Fruit fly (Drosophila melanogaster) whole organism, pupa: ENCODE results near the gene KLHL18.

Source experiments
- CG10348 ChIP-seq: fragments of 200-800 bp; sonication (Bioruptor generic); IDR thresholded peaks from 2 replicates; pipeline ENCODE4 v1.3.6; 2022; ENCODE audit warnings: missing biosample characterization, missing genetic modification characterization
- CG12605 ChIP-seq: fragments of 200-800 bp; sonication (Bioruptor generic); IDR thresholded peaks from 2 replicates; pipeline ENCODE4 v1.3.6; 2022; ENCODE audit warnings: missing biosample characterization, missing genetic modification characterization
- CG13204 ChIP-seq: fragments of 200-800 bp; sonication (Bioruptor generic); optimal IDR thresholded peaks from 2 replicates; lab custom pipeline; 2018; ENCODE audit warnings: missing biosample characterization, mild to moderate bottlenecking, missing genetic modification characterization, moderate library complexity
- CG14655 ChIP-seq: fragments of 200-800 bp; sonication (Bioruptor generic); optimal IDR thresholded peaks from 3 replicates; lab custom pipeline; 2017; ENCODE audit warnings: mild to moderate bottlenecking, missing biosample characterization, missing genetic modification reagents, missing genetic modification characterization
- CG15710 ChIP-seq: fragments of 200-800 bp; sonication (Bioruptor generic); optimal IDR thresholded peaks from 2 replicates; lab custom pipeline; 2018; ENCODE audit warnings: missing biosample characterization, mild to moderate bottlenecking, missing genetic modification characterization, moderate library complexity
- CG17806 ChIP-seq: fragments of 200-800 bp; sonication (Bioruptor generic); optimal IDR thresholded peaks from 2 replicates; lab custom pipeline; 2018; ENCODE audit warnings: missing biosample characterization, mild to moderate bottlenecking, missing genetic modification characterization, moderate library complexity
- CG32121 ChIP-seq: fragments of 200-800 bp; sonication (Bioruptor generic); IDR thresholded peaks from 2 replicates; pipeline ENCODE4 v1.3.6; 2022; ENCODE audit warnings: missing biosample characterization, missing genetic modification characterization
- CG34367 ChIP-seq: fragments of 200-800 bp; sonication (Bioruptor generic); optimal IDR thresholded peaks from 2 replicates; lab custom pipeline; 2018; ENCODE audit warnings: missing biosample characterization, mild to moderate bottlenecking, missing genetic modification characterization
- CG4496 ChIP-seq: fragments of 200-800 bp; sonication (Bioruptor generic); IDR thresholded peaks from 3 replicates; pipeline ENCODE4 v1.3.6; 2022; ENCODE audit warnings: missing biosample characterization, missing genetic modification characterization
- CG8159 ChIP-seq: fragments of 200-800 bp; sonication (Bioruptor generic); optimal IDR thresholded peaks from 3 replicates; lab custom pipeline; 2018; ENCODE audit warnings: missing biosample characterization, mild to moderate bottlenecking, missing genetic modification characterization, moderate library complexity
- CG8301 ChIP-seq: fragments of 200-800 bp; sonication (Bioruptor generic); optimal IDR thresholded peaks from 2 replicates; lab custom pipeline; 2018; ENCODE audit warnings: missing biosample characterization, mild to moderate bottlenecking, missing genetic modification characterization
- CG9948 ChIP-seq: fragments of 200-800 bp; sonication (Bioruptor generic); optimal IDR thresholded peaks from 2 replicates; lab custom pipeline; 2018; ENCODE audit warnings: missing biosample characterization, mild to moderate bottlenecking, missing genetic modification characterization, moderate library complexity
- D1 ChIP-seq: fragments of 200-800 bp; sonication (Bioruptor generic); optimal IDR thresholded peaks from 2 replicates; lab custom pipeline; 2018; ENCODE audit warnings: missing biosample characterization, mild to moderate bottlenecking, missing genetic modification characterization, moderate library complexity
- EcR ChIP-seq: fragments of 200-800 bp; sonication (Bioruptor generic); optimal IDR thresholded peaks from 3 replicates; lab custom pipeline; 2019; ENCODE audit warnings: missing biosample characterization, missing genetic modification characterization, mild to moderate bottlenecking, moderate library complexity, missing genetic modification reagents
- Ets98B ChIP-seq: fragments of 200-800 bp; sonication (Bioruptor generic); IDR thresholded peaks from 2 replicates; pipeline ENCODE4 v1.3.6; 2022; ENCODE audit warnings: missing biosample characterization, missing genetic modification characterization
- Pif1A ChIP-seq: fragments of 200-800 bp; sonication (Bioruptor generic); optimal IDR thresholded peaks from 3 replicates; lab custom pipeline; 2016; ENCODE audit warnings: missing biosample characterization, missing genetic modification characterization
- Pif1B ChIP-seq: fragments of 200-800 bp; sonication (Bioruptor generic); optimal IDR thresholded peaks from 3 replicates; lab custom pipeline; 2016; ENCODE audit warnings: missing biosample characterization, missing genetic modification characterization
- Snoo ChIP-seq: fragments of 200-800 bp; sonication (Bioruptor generic); optimal IDR thresholded peaks from 3 replicates; lab custom pipeline; 2017; ENCODE audit warnings: missing biosample characterization, mild to moderate bottlenecking, missing genetic modification characterization, inconsistent platforms
- fd96Ca ChIP-seq: fragments of 200-800 bp; sonication (Bioruptor generic); IDR thresholded peaks from 3 replicates; pipeline ENCODE4 v1.3.6; 2022; ENCODE audit warnings: missing biosample characterization, missing genetic modification characterization
- gl ChIP-seq: fragments of 200-800 bp; sonication (Bioruptor generic); optimal IDR thresholded peaks from 2 replicates; lab custom pipeline; 2018; ENCODE audit warnings: missing biosample characterization, mild to moderate bottlenecking, missing genetic modification characterization
- rn ChIP-seq: fragments of 200-800 bp; sonication (Bioruptor generic); IDR thresholded peaks from 2 replicates; pipeline ENCODE4 v1.3.6; 2022; ENCODE audit warnings: missing biosample characterization, missing genetic modification characterization

KLHL18 gene

DNA sequence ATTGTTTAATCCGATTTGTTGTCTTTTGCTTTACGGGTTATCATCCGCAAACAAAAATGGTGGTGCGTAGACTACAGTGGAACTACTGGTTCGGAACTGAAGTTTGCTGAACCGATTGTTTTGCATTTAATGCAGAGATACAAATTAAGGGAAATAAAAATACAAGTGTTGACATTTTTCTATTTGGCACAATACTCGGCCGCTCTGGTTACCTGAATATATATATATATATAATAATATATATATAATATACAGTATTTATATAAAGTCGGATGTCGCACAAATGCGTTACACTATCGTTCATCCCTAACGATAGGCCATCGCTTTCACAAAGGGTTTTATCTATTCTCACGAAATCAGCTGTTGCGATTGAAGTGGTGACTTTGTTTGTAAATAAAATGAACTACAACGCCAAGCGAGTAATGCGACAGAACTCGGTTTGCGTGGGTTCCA, 6.6 kb upstream of the KLHL18 start, which contains the start of the genes DCAF12 and Spt3:
Gene DCAF12, minus strand, starts transcription at position 204 of the 453 bp plus-strand sequence.
Gene Spt3, plus strand, starts transcription at position 329 of the 453 bp plus-strand sequence.
- TF ChIP-seq CG32121 (GFP tag; lab: Robert Waterston, UW), result peak; percentile 21; the same call in 1 of the 2 replicates
- no peak for TF ChIP-seq Ets98B (GFP tag; lab: Robert Waterston, UW)
- no peak for TF ChIP-seq gl (tag; lab: Kevin White, UChicago)
- no peak for TF ChIP-seq rn (GFP tag; lab: Robert Waterston, UW)
- TF ChIP-seq Snoo (tag; lab: Kevin White, UChicago), result no peak
- TF ChIP-seq Pif1B (GFP tag; lab: Kevin White, UChicago), result peak; percentile 14
- no peak for TF ChIP-seq fd96Ca (GFP tag; lab: Robert Waterston, UW)
- TF ChIP-seq CG4496 (GFP tag; lab: Robert Waterston, UW), result no peak
- TF ChIP-seq EcR (GFP tag; lab: Kevin White, UChicago), result no peak
- TF ChIP-seq CG14655 (GFP tag; lab: Kevin White, UChicago), result no peak
- TF ChIP-seq CG10348, result no peak
- no peak for TF ChIP-seq Pif1A (GFP tag; lab: Kevin White, UChicago)
- no peak for TF ChIP-seq D1 (tag; lab: Kevin White, UChicago)
- TF ChIP-seq CG13204 (GFP tag; lab: Kevin White, UChicago), result no peak
- no peak for TF ChIP-seq CG8159 (tag; lab: Kevin White, UChicago)
- TF ChIP-seq CG8301 (tag; lab: Kevin White, UChicago), result no peak
- TF ChIP-seq CG34367 (tag; lab: Kevin White, UChicago), result no peak
- peak; percentile 54 for TF ChIP-seq CG15710 (tag; lab: Kevin White, UChicago)
- TF ChIP-seq CG9948, result no peak
- TF ChIP-seq CG17806 (tag; lab: Kevin White, UChicago), result peak; percentile 32
- no peak for TF ChIP-seq CG12605 (GFP tag; lab: Robert Waterston, UW)

DNA sequence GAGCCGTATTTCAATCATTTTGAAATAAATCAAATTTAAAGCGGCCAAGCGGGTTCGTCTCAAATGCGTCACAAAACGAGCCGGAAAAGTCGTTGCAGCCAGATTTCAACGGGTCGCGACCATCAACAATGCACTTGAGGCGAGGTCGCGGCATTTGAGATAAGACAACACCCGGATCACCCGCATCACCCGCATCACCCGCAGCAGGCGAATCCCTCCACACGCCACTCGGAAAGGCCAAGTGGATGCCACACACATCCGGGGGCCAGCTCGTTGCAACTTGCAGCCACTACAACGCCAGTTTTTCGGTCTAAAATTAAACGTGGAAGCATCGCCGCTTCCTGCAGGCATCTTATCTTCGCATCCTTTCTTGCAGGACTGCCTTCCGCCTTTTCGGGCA, 3.8 kb downstream of the KLHL18 start:
- TF ChIP-seq D1 (tag; lab: Kevin White, UChicago) (no peak), CG8159 (tag; lab: Kevin White, UChicago) (no peak), fd96Ca (GFP tag; lab: Robert Waterston, UW) (0 out of 3 replicates have a peak, but pooled peaks have one; percentile 21), CG8301 (tag; lab: Kevin White, UChicago) (no peak), rn (GFP tag; lab: Robert Waterston, UW) (peak; percentile 11; the same call in 1 of the 2 replicates), CG9948 (no peak)

DNA sequence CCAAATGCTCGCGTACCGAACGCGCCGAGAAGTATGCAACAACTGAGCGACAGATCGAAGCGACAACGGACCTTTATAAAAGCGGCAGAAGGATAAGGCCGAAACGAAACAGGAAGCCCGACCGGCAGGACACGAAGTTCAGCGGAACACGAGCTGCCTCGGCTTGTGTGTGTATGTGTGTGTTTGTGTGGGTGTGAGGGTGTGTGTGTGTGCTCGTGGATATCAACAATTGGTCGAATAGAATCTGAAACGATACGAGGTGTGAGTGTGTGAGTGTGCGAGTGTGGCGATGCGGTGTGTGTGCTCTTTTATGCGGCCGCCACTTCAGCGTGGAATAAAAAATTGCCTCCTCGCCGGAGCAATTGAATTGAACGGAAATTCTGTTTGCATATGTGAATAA, 4.8 kb downstream of the KLHL18 start, which contains the start of gene Tk:
Gene Tk, minus strand, starts transcription at position 57 of the 400 bp plus-strand sequence.
- no peak for TF ChIP-seq Pif1B (GFP tag; lab: Kevin White, UChicago)
- peak; percentile 26; the same call in 1 of the 2 replicates for TF ChIP-seq CG12605 (GFP tag; lab: Robert Waterston, UW)

dm6 chr3R:11999074-11999473, 11.2 kb downstream of the KLHL18 start, which contains the start of gene Ect3:
Gene Ect3, plus strand, starts transcription at chr3R:11999278.
- TF ChIP-seq CG12605 (GFP tag; lab: Robert Waterston, UW), result 0 out of 2 replicates have a peak, but pooled peaks have one; percentile 26
- TF ChIP-seq D1 (tag; lab: Kevin White, UChicago), result no peak
- TF ChIP-seq gl (tag; lab: Kevin White, UChicago), result no peak
- no peak for TF ChIP-seq CG34367 (tag; lab: Kevin White, UChicago)
- TF ChIP-seq, all 21 proteins: peak for 1

- TF ChIP-seq CG4496 (GFP tag; lab: Robert Waterston, UW) (no peak), CG17806 (tag; lab: Kevin White, UChicago) (no peak), CG8159 (tag; lab: Kevin White, UChicago) (no peak), CG9948 (no peak), fd96Ca (GFP tag; lab: Robert Waterston, UW) (no peak), Pif1B (GFP tag; lab: Kevin White, UChicago) (no peak), CG10348 (no peak), CG12605 (GFP tag; lab: Robert Waterston, UW) (no peak), Pif1A (GFP tag; lab: Kevin White, UChicago) (no peak), CG8301 (tag; lab: Kevin White, UChicago) (no peak), gl (tag; lab: Kevin White, UChicago) (no peak), CG32121 (GFP tag; lab: Robert Waterston, UW) (no peak), D1 (tag; lab: Kevin White, UChicago) (no peak), CG15710 (tag; lab: Kevin White, UChicago) (no peak), Snoo (tag; lab: Kevin White, UChicago) (no peak), CG14655 (GFP tag; lab: Kevin White, UChicago) (no peak), CG34367 (tag; lab: Kevin White, UChicago) (no peak), EcR (GFP tag; lab: Kevin White, UChicago) (no peak), rn (GFP tag; lab: Robert Waterston, UW) (no peak)
- TF ChIP-seq, all 21 proteins: peak for 0
Measured at dm6 chr3R:11998130-11998529, 12.1 kb downstream of the KLHL18 start.

DNA sequence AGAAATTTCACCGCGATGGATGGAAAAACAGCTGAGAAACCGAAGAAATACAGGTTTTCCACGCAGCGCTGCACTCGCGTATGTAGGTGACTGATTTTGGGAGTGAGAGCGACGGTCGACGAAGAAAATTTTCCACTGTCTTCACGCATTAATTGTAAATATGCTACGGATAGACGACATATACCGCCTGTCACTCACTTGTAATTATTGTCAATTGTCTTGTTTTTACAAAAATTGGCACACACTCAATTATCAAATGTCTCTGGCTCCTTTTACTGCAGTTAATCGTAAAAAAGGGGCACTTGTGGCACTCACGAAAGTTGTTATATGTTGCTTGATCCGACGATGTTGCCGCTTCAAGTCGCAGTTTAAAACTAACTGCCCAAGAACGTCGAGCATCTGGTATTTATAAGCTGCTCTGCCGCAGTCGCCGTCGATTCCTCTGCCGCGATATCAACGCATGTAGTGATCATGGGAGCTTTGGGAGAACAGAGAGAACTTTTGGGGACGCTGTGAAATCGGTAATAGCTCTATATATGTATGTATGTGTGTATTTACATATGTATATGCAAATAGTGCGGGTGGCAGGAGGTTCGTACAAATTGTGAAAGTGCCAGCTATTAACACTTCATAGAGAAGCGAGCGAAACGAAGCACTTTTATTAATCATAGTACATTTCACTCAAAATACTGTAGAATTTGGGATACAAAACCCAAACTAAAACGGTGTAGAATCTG, 17.1 kb downstream of the KLHL18 start, which contains the start of gene mfas:
Gene mfas, minus strand, starts transcription at position 382 of the 737 bp plus-strand sequence.
- 0 out of 2 replicates have a peak, but pooled peaks have one; percentile 9 for TF ChIP-seq CG12605 (GFP tag; lab: Robert Waterston, UW)
- TF ChIP-seq CG13204 (GFP tag; lab: Kevin White, UChicago), result peak; percentile 21
- peak; percentile 3 for TF ChIP-seq Snoo (tag; lab: Kevin White, UChicago)
- peak; percentile 51 for TF ChIP-seq Pif1B (GFP tag; lab: Kevin White, UChicago)
- TF ChIP-seq Pif1A (GFP tag; lab: Kevin White, UChicago), result peak; percentile 37
- no peak; the same call in 1 of the 2 replicates for TF ChIP-seq Ets98B (GFP tag; lab: Robert Waterston, UW)
- 0 out of 3 replicates have a peak, but pooled peaks have one; percentile 38 for TF ChIP-seq CG4496 (GFP tag; lab: Robert Waterston, UW)
- no peak for TF ChIP-seq D1 (tag; lab: Kevin White, UChicago)
- peak; percentile 58 for TF ChIP-seq EcR (GFP tag; lab: Kevin White, UChicago)
- TF ChIP-seq gl (tag; lab: Kevin White, UChicago), result no peak
